Worm (Caenorhabditis elegans) whole organism, L1 larva: ENCODE measurements around the gene lido-13.

Source experiments
- C04F5.9 ChIP-seq: sonication (generic microtip); optimal IDR thresholded peaks from 2 replicates; lab custom pipeline; 2016; ENCODE audit warnings: missing genetic modification characterization, missing compliant biosample characterization
- C16A3.4 ChIP-seq: fragments of 150-350 bp; optimal IDR thresholded peaks from 2 replicates; lab custom pipeline; 2014; ENCODE audit warnings: missing biosample characterization, missing genetic modification characterization
- aha-1 ChIP-seq: fragments of 150-350 bp; optimal IDR thresholded peaks from 2 replicates; lab custom pipeline; 2014; ENCODE audit warnings: missing biosample characterization, missing genetic modification characterization
- alr-1 ChIP-seq: fragments of 200-800 bp; sonication (Bioruptor generic); optimal IDR thresholded peaks from 2 replicates; lab custom pipeline; 2018; ENCODE audit warnings: borderline replicate concordance, mild to moderate bottlenecking, missing genetic modification characterization, missing compliant biosample characterization
- aly-2 ChIP-seq: fragments of 150-350 bp; optimal IDR thresholded peaks from 2 replicates; lab custom pipeline; 2014; ENCODE audit warnings: missing biosample characterization, missing genetic modification characterization
- ama-1 ChIP-seq: fragments of 150-350 bp; optimal IDR thresholded peaks from 2 replicates; lab custom pipeline; 2014
- ceh-63 ChIP-seq: fragments of 200-800 bp; sonication (Bioruptor generic); optimal IDR thresholded peaks from 2 replicates; lab custom pipeline; 2018; ENCODE audit warnings: mild to moderate bottlenecking, missing genetic modification characterization, missing compliant biosample characterization
- ceh-8 ChIP-seq: fragments of 200-800 bp; sonication (Bioruptor generic); optimal IDR thresholded peaks from 2 replicates; lab custom pipeline; 2018; ENCODE audit warnings: mild to moderate bottlenecking, missing genetic modification characterization, moderate library complexity, missing compliant biosample characterization
- ceh-82 ChIP-seq, 3 experiments: fragments of 150-350 bp in 1 of 3; sonication (generic microtip) in 2 of 3; optimal IDR thresholded peaks; 2 replicates each; lab custom pipeline; 2014 to 2017; ENCODE audit warnings: missing biosample characterization in 3 of 3, missing genetic modification characterization in 3 of 3
- ces-1 ChIP-seq: fragments of 150-350 bp; optimal IDR thresholded peaks from 2 replicates; lab custom pipeline; 2014; ENCODE audit warnings: missing biosample characterization, missing genetic modification reagents, missing genetic modification characterization
- dpl-1 ChIP-seq, 3 experiments: fragments of 150-350 bp in 2 of 3; sonication (generic microtip) in 1 of 3; optimal IDR thresholded peaks; 2 replicates each; lab custom pipeline; 2014 to 2017; ENCODE audit warnings: missing biosample characterization in 3 of 3, missing genetic modification characterization in 3 of 3, missing genetic modification reagents in 3 of 3
- efl-3 ChIP-seq: fragments of 200-800 bp; sonication (Bioruptor generic); optimal IDR thresholded peaks from 2 replicates; lab custom pipeline; 2018; ENCODE audit warnings: mild to moderate bottlenecking, missing genetic modification characterization, missing compliant biosample characterization
- egl-27 ChIP-seq, 2 experiments: fragments of 150-350 bp in 1 of 2; sonication (generic microtip); optimal IDR thresholded peaks; 3 replicates each; lab custom pipeline; 2017 to 2018; ENCODE audit warnings: missing biosample characterization in 2 of 2, missing genetic modification characterization in 2 of 2, missing genetic modification reagents in 2 of 2
- elt-2 ChIP-seq: sonication (generic microtip); optimal IDR thresholded peaks from 2 replicates; lab custom pipeline; 2016; ENCODE audit warnings: missing genetic modification characterization, mild to moderate bottlenecking, inconsistent platforms, missing compliant biosample characterization, missing genetic modification reagents
- elt-3 ChIP-seq, 6 experiments: fragments of 150-350 bp in 1 of 6; sonication (generic microtip); optimal IDR thresholded peaks; 2 replicates each; lab custom pipeline; 2017 to 2018; ENCODE audit warnings: missing biosample characterization in 6 of 6, missing genetic modification characterization in 6 of 6, inconsistent platforms in 1 of 6
- ets-5 ChIP-seq: fragments of 200-800 bp; sonication (Bioruptor generic); IDR thresholded peaks from 2 replicates; pipeline ENCODE4 v1.3.6; 2022; ENCODE audit warnings: missing genetic modification characterization, missing compliant biosample characterization
- fkh-4 ChIP-seq: sonication (generic microtip); optimal IDR thresholded peaks from 2 replicates; lab custom pipeline; 2016; ENCODE audit warnings: missing compliant biosample characterization, missing genetic modification characterization, borderline replicate concordance
- fkh-8 ChIP-seq: sonication (generic microtip); optimal IDR thresholded peaks from 2 replicates; lab custom pipeline; 2016; ENCODE audit warnings: mild to moderate bottlenecking, missing genetic modification characterization, missing compliant biosample characterization
- fos-1 ChIP-seq: fragments of 150-350 bp; optimal IDR thresholded peaks from 2 replicates; lab custom pipeline; 2014; ENCODE audit warnings: missing biosample characterization, missing genetic modification characterization
- grh-1 ChIP-seq: fragments of 200-800 bp; sonication (Bioruptor generic); IDR thresholded peaks from 2 replicates; pipeline ENCODE4 v1.3.6; 2022; ENCODE audit warnings: missing genetic modification reagents, missing genetic modification characterization, missing compliant biosample characterization
- hlh-17 ChIP-seq: fragments of 200-800 bp; sonication (Bioruptor generic); optimal IDR thresholded peaks from 2 replicates; lab custom pipeline; 2018; ENCODE audit warnings: missing genetic modification characterization, mild to moderate bottlenecking, missing compliant biosample characterization, moderate library complexity, borderline replicate concordance
- hpl-2 ChIP-seq: fragments of 150-350 bp; optimal IDR thresholded peaks from 2 replicates; lab custom pipeline; 2014; ENCODE audit warnings: missing biosample characterization, missing genetic modification reagents, missing genetic modification characterization
- lin-13 ChIP-seq: fragments of 150-350 bp; optimal IDR thresholded peaks from 2 replicates; lab custom pipeline; 2014; ENCODE audit warnings: missing biosample characterization, missing genetic modification reagents, missing genetic modification characterization
- lin-14 ChIP-seq: fragments of 200-800 bp; sonication (Bioruptor generic); optimal IDR thresholded peaks from 2 replicates; lab custom pipeline; 2018; ENCODE audit warnings: mild to moderate bottlenecking, missing genetic modification characterization, moderate library complexity, missing compliant biosample characterization
- lin-35 ChIP-seq, 2 experiments: fragments of 150-350 bp; optimal IDR thresholded peaks; 2 replicates each; lab custom pipeline; 2014; ENCODE audit warnings: missing biosample characterization in 2 of 2, missing genetic modification characterization in 2 of 2, missing genetic modification reagents in 2 of 2
- mep-1 ChIP-seq: fragments of 150-350 bp; optimal IDR thresholded peaks from 2 replicates; lab custom pipeline; 2014; ENCODE audit warnings: missing biosample characterization, missing genetic modification characterization
- nhr-11 ChIP-seq: fragments of 150-350 bp; optimal IDR thresholded peaks from 2 replicates; lab custom pipeline; 2014; ENCODE audit warnings: missing biosample characterization, missing genetic modification characterization
- nhr-12 ChIP-seq: sonication (generic microtip); optimal IDR thresholded peaks from 2 replicates; lab custom pipeline; 2017; ENCODE audit warnings: missing biosample characterization, missing genetic modification characterization
- nhr-20 ChIP-seq: sonication (generic microtip); optimal IDR thresholded peaks from 2 replicates; lab custom pipeline; 2016; ENCODE audit warnings: mild to moderate bottlenecking, missing genetic modification characterization, missing compliant biosample characterization
- nhr-28 ChIP-seq: fragments of 150-350 bp; optimal IDR thresholded peaks from 2 replicates; lab custom pipeline; 2014; ENCODE audit warnings: missing biosample characterization, missing genetic modification characterization
- nhr-71 ChIP-seq: sonication (generic microtip); optimal IDR thresholded peaks from 2 replicates; lab custom pipeline; 2016; ENCODE audit warnings: mild to moderate bottlenecking, missing genetic modification characterization, moderate library complexity, missing compliant biosample characterization
- nhr-76 ChIP-seq: sonication (generic microtip); optimal IDR thresholded peaks from 2 replicates; lab custom pipeline; 2017; ENCODE audit warnings: missing biosample characterization, missing genetic modification characterization
- nhr-85 ChIP-seq: sonication (generic microtip); peaks from one replicate; lab custom pipeline; 2016; ENCODE audit warnings: missing genetic modification characterization, inconsistent platforms, missing compliant biosample characterization
- pax-3 ChIP-seq: fragments of 200-800 bp; sonication (Bioruptor generic); optimal IDR thresholded peaks from 2 replicates; lab custom pipeline; 2018; ENCODE audit warnings: mild to moderate bottlenecking, missing genetic modification characterization, moderate library complexity, missing compliant biosample characterization
- pqm-1 ChIP-seq: sonication (generic microtip); optimal IDR thresholded peaks from 3 replicates; lab custom pipeline; 2017; ENCODE audit warnings: missing biosample characterization, missing genetic modification characterization
- rnt-1 ChIP-seq: sonication (generic microtip); optimal IDR thresholded peaks from 2 replicates; lab custom pipeline; 2016; ENCODE audit warnings: mild to moderate bottlenecking, missing genetic modification characterization, moderate library complexity, missing compliant biosample characterization
- sox-4 ChIP-seq: sonication (generic microtip); optimal IDR thresholded peaks from 2 replicates; lab custom pipeline; 2016; ENCODE audit warnings: missing genetic modification characterization, missing compliant biosample characterization
- swsn-7 ChIP-seq: sonication (generic microtip); optimal IDR thresholded peaks from 2 replicates; lab custom pipeline; 2016; ENCODE audit warnings: missing genetic modification characterization, missing compliant biosample characterization
- tbx-2 ChIP-seq: sonication (generic microtip); optimal IDR thresholded peaks from 2 replicates; lab custom pipeline; 2016; ENCODE audit warnings: missing genetic modification characterization, missing compliant biosample characterization
- tlp-1 ChIP-seq: fragments of 150-350 bp; optimal IDR thresholded peaks from 2 replicates; lab custom pipeline; 2014; ENCODE audit warnings: missing biosample characterization, missing genetic modification characterization
- unc-30 ChIP-seq: sonication (generic microtip); optimal IDR thresholded peaks from 2 replicates; lab custom pipeline; 2017; ENCODE audit warnings: missing biosample characterization, missing genetic modification characterization
- xbp-1 ChIP-seq: sonication (generic microtip); optimal IDR thresholded peaks from 2 replicates; lab custom pipeline; 2016; ENCODE audit warnings: missing genetic modification characterization, missing compliant biosample characterization
- zag-1 ChIP-seq: fragments of 150-350 bp; optimal IDR thresholded peaks from 2 replicates; lab custom pipeline; 2014; ENCODE audit warnings: missing biosample characterization, missing genetic modification characterization

lido-13 gene

DNA sequence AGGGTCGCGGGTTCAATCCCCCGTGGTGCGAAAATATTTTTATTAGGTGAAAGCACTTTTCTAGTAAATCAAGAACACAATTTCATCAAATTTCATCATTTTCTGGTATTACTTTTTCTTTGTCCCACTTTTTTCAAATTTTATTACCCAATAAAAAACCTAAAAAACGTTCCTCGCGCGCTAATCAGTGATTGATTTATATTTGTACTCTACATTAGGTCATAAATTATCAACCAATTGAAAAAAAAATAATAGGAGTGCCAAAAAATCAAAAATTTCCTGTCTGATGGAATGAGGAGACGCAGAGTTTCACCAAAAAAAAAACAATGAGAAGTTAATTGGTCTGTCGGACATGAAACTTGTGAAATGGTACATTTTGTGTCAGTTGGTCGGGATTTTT lies 29.5 kb downstream of the lido-13 start:
- no peak for TF ChIP-seq pqm-1 (tag; lab: Kevin White, UChicago)
- TF ChIP-seq hlh-17: no peak
- no peak for TF ChIP-seq ceh-82 (tag; optimal IDR thresholded peaks at IDR 0.05; lab: Kevin White, UChicago)
- TF ChIP-seq grh-1: no peak
- no peak for TF ChIP-seq xbp-1 (tag; lab: Kevin White, UChicago)
- TF ChIP-seq egl-27 (tag; optimal IDR thresholded peaks at IDR 0.05; lab: Kevin White, UChicago): no peak
- no peak for TF ChIP-seq aly-2 (tag; lab: Kevin White, UChicago)
- TF ChIP-seq C04F5.9 (tag; lab: Kevin White, UChicago): no peak
- TF ChIP-seq pax-3: no peak

DNA sequence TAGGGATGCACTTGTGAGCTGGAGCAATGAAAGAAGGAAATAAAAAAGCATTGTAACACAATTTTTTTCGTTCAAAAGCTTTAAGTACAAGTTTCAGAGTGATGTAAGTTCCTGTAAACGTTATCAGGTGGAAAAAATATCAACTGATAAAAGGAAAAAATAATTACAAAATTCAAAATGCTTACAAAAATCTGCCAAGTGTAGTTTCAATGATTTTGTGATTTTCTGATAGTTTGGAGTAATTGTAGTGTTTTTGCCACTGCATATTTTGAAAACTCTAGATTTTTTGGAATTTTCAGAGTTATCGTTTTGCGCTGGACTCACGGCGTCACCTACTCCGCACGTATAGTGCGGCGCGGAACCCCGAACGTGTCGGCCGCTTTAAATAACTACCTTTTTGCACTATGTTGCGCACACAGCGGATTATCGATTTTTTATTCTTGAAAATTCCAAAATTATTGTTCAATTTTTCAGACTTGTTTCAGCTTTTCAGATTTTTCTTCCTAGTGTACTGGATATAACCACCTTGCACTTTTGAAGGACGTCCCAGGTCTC lies 30.7 kb downstream of the lido-13 start, which contains the start of gene clec-2:
clec-2 (minus strand) TSS at position 51 of the 555 bp plus-strand sequence.
- TF ChIP-seq tbx-2 (tag; lab: Kevin White, UChicago) (no peak), dpl-1 (GFP tag; optimal IDR thresholded peaks at IDR 0.05; lab: Kevin White, UChicago) (no peak), nhr-28 (tag; lab: Kevin White, UChicago) (no peak), nhr-20 (no peak), mep-1 (tag; lab: Kevin White, UChicago) (no peak), ces-1 (GFP tag; lab: Kevin White, UChicago) (no peak), nhr-71 (tag; lab: Kevin White, UChicago) (no peak), lin-13 (GFP tag; lab: Kevin White, UChicago) (no peak)

DNA sequence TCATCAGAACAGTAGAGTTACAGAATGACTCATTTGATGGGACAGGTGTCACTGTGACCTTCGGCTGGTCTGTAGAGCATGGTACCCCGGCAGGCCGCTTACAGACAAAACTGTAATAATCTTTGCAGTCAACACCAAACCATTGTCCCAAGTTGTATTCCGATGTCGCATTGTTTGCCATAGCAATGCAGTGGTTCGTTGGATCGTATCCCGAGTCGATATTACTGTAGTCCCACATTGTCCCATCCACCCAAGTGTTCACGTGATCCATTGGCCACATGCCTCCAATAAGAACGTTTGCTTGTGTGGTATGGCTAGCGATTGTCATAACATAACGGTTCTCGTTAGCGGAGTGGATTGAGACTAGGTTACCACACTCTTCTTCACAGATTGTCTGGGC lies 33.2 kb downstream of the lido-13 start:
- no peak for TF ChIP-seq nhr-76 (tag; lab: Kevin White, UChicago)
- TF ChIP-seq sox-4 (tag; lab: Kevin White, UChicago): no peak
- TF ChIP-seq zag-1: no peak
- TF ChIP-seq fkh-4 (tag; lab: Kevin White, UChicago): no peak
- no peak for TF ChIP-seq ces-1 (GFP tag; lab: Kevin White, UChicago)
- no peak for TF ChIP-seq fkh-8 (tag; lab: Kevin White, UChicago)
- no peak for TF ChIP-seq dpl-1 (GFP tag; optimal IDR thresholded peaks at IDR 0.05; lab: Kevin White, UChicago)
- no peak for TF ChIP-seq nhr-12

DNA sequence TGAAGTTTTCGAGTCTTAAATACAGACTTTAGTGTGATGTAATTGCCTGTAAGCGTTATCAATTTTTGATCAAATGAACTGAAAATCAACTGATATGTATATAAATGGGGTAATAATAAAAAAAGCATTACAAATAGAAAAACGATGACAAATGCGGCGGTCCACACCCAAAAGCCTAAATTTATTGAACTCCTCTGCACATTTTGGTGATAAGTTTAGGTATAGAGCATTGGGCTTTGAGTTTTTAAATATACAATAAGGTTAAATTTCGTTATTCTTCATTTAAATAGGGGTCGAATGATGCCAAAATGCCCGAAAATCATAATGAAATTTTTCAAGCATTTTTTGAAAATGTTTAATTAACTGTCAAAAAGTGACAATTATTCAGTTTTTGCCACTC lies 34.3 kb downstream of the lido-13 start, which contains the start of gene clec-3:
clec-3 (minus strand) TSS at position 101 of the 400 bp plus-strand sequence.
- TF ChIP-seq fos-1 (no peak), ceh-63 (no peak), nhr-85 (no peak), ets-5 (GFP tag; lab: Robert Waterston, UW) (no peak), pax-3 (no peak), swsn-7 (no peak), nhr-11 (tag; lab: Kevin White, UChicago) (no peak)

DNA sequence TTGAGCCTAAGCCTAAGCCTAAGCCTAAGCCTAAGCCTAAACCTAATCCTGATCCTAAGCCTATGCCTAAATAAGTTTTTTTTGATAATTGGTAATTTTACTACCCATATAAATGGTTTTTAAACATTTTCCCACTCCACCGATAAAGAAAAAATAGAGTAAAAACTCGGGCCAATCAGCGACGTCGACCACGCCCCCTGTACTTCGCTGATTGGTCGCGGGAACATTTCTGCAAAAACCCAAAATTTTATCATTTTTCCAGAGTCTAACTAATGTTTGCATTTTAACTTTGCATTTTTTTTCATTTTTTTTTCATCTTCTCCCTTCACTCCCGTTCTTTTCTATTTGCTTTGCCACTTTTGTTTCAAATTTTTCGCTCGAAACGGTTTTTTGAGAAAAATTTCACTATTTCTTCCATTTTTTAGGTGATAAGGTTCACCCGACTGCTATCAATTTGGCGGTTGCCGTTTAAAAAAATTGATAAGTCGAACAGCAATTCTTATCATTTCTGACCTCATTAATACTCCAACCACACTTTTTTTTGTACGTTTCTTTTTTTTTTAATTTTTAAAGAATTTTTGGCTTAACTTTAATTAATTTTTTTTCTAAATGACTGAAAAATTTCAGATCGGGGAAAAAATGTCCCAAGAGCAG lies 39.8 kb downstream of the lido-13 start, which contains the start of gene C41H7.2:
C41H7.2 (plus strand) TSS at position 622 of the 654 bp plus-strand sequence.
- TF ChIP-seq tlp-1 (tag; lab: Kevin White, UChicago) (peak; percentile 40), pax-3 (no peak), elt-2 (tag; lab: Kevin White, UChicago) (peak; percentile 78)

DNA sequence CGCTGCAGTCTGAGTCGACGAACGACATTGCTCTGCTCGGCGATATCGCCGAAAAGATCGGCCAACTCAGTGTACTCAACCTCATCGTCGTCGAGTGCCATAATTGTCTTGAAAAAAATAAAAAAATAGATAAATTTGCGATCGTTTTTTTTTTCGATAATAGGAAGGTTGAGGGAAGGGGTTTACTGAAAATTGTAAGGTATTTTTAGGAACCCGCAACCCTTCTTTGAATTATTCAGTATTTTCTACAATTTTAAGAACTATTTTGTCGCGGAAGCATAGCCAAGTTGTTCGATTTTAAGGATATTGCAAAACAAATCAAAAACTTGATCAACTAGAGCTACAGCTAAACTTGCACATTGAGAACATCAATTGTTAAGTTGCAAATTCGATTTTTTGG lies 42.0 kb downstream of the lido-13 start, which contains the start of gene C41H7.9:
C41H7.9 (minus strand) TSS at position 101 of the 400 bp plus-strand sequence.
- TF ChIP-seq ceh-8 (GFP tag; lab: Kevin White, UChicago) (no peak), lin-35 (GFP tag; optimal IDR thresholded peaks at IDR 0.05; lab: Kevin White, UChicago) (no peak), ama-1 (no peak), lin-14 (no peak), tbx-2 (tag; lab: Kevin White, UChicago) (no peak), C16A3.4 (tag; lab: Kevin White, UChicago) (no peak), alr-1 (no peak), hpl-2 (GFP tag; lab: Kevin White, UChicago) (no peak), aha-1 (no peak), egl-27 (tag; optimal IDR thresholded peaks at IDR 0.05; lab: Kevin White, UChicago) (no peak), unc-30 (tag; lab: Kevin White, UChicago) (no peak), efl-3 (GFP tag; lab: Kevin White, UChicago) (no peak), ceh-82 (tag; optimal IDR thresholded peaks at IDR 0.05; lab: Kevin White, UChicago) (no peak), rnt-1 (tag; lab: Kevin White, UChicago) (no peak), grh-1 (no peak), elt-3 (tag; optimal IDR thresholded peaks at IDR 0.05; lab: Kevin White, UChicago) (no peak), swsn-7 (no peak)
